Fruit fly (Drosophila melanogaster) whole organism, pupa: ENCODE measurements around the gene holn1.

ENCODE experiments used
- CG10348 ChIP-seq: fragments of 200-800 bp; sonication (Bioruptor generic); IDR thresholded peaks from 2 replicates; pipeline ENCODE4 v1.3.6; 2022; ENCODE audit warnings: missing biosample characterization, missing genetic modification characterization
- CG12605 ChIP-seq: fragments of 200-800 bp; sonication (Bioruptor generic); IDR thresholded peaks from 2 replicates; pipeline ENCODE4 v1.3.6; 2022; ENCODE audit warnings: missing biosample characterization, missing genetic modification characterization
- CG13204 ChIP-seq: fragments of 200-800 bp; sonication (Bioruptor generic); optimal IDR thresholded peaks from 2 replicates; lab custom pipeline; 2018; ENCODE audit warnings: missing biosample characterization, mild to moderate bottlenecking, missing genetic modification characterization, moderate library complexity
- CG14655 ChIP-seq: fragments of 200-800 bp; sonication (Bioruptor generic); optimal IDR thresholded peaks from 3 replicates; lab custom pipeline; 2017; ENCODE audit warnings: mild to moderate bottlenecking, missing biosample characterization, missing genetic modification reagents, missing genetic modification characterization
- CG15710 ChIP-seq: fragments of 200-800 bp; sonication (Bioruptor generic); optimal IDR thresholded peaks from 2 replicates; lab custom pipeline; 2018; ENCODE audit warnings: missing biosample characterization, mild to moderate bottlenecking, missing genetic modification characterization, moderate library complexity
- CG17806 ChIP-seq: fragments of 200-800 bp; sonication (Bioruptor generic); optimal IDR thresholded peaks from 2 replicates; lab custom pipeline; 2018; ENCODE audit warnings: missing biosample characterization, mild to moderate bottlenecking, missing genetic modification characterization, moderate library complexity
- CG32121 ChIP-seq: fragments of 200-800 bp; sonication (Bioruptor generic); IDR thresholded peaks from 2 replicates; pipeline ENCODE4 v1.3.6; 2022; ENCODE audit warnings: missing biosample characterization, missing genetic modification characterization
- CG34367 ChIP-seq: fragments of 200-800 bp; sonication (Bioruptor generic); optimal IDR thresholded peaks from 2 replicates; lab custom pipeline; 2018; ENCODE audit warnings: missing biosample characterization, mild to moderate bottlenecking, missing genetic modification characterization
- CG4496 ChIP-seq: fragments of 200-800 bp; sonication (Bioruptor generic); IDR thresholded peaks from 3 replicates; pipeline ENCODE4 v1.3.6; 2022; ENCODE audit warnings: missing biosample characterization, missing genetic modification characterization
- CG8159 ChIP-seq: fragments of 200-800 bp; sonication (Bioruptor generic); optimal IDR thresholded peaks from 3 replicates; lab custom pipeline; 2018; ENCODE audit warnings: missing biosample characterization, mild to moderate bottlenecking, missing genetic modification characterization, moderate library complexity
- CG8301 ChIP-seq: fragments of 200-800 bp; sonication (Bioruptor generic); optimal IDR thresholded peaks from 2 replicates; lab custom pipeline; 2018; ENCODE audit warnings: missing biosample characterization, mild to moderate bottlenecking, missing genetic modification characterization
- CG9948 ChIP-seq: fragments of 200-800 bp; sonication (Bioruptor generic); optimal IDR thresholded peaks from 2 replicates; lab custom pipeline; 2018; ENCODE audit warnings: missing biosample characterization, mild to moderate bottlenecking, missing genetic modification characterization, moderate library complexity
- D1 ChIP-seq: fragments of 200-800 bp; sonication (Bioruptor generic); optimal IDR thresholded peaks from 2 replicates; lab custom pipeline; 2018; ENCODE audit warnings: missing biosample characterization, mild to moderate bottlenecking, missing genetic modification characterization, moderate library complexity
- EcR ChIP-seq: fragments of 200-800 bp; sonication (Bioruptor generic); optimal IDR thresholded peaks from 3 replicates; lab custom pipeline; 2019; ENCODE audit warnings: missing biosample characterization, missing genetic modification characterization, mild to moderate bottlenecking, moderate library complexity, missing genetic modification reagents
- Ets98B ChIP-seq: fragments of 200-800 bp; sonication (Bioruptor generic); IDR thresholded peaks from 2 replicates; pipeline ENCODE4 v1.3.6; 2022; ENCODE audit warnings: missing biosample characterization, missing genetic modification characterization
- Pif1A ChIP-seq: fragments of 200-800 bp; sonication (Bioruptor generic); optimal IDR thresholded peaks from 3 replicates; lab custom pipeline; 2016; ENCODE audit warnings: missing biosample characterization, missing genetic modification characterization
- Pif1B ChIP-seq: fragments of 200-800 bp; sonication (Bioruptor generic); optimal IDR thresholded peaks from 3 replicates; lab custom pipeline; 2016; ENCODE audit warnings: missing biosample characterization, missing genetic modification characterization
- Snoo ChIP-seq: fragments of 200-800 bp; sonication (Bioruptor generic); optimal IDR thresholded peaks from 3 replicates; lab custom pipeline; 2017; ENCODE audit warnings: missing biosample characterization, mild to moderate bottlenecking, missing genetic modification characterization, inconsistent platforms
- fd96Ca ChIP-seq: fragments of 200-800 bp; sonication (Bioruptor generic); IDR thresholded peaks from 3 replicates; pipeline ENCODE4 v1.3.6; 2022; ENCODE audit warnings: missing biosample characterization, missing genetic modification characterization
- gl ChIP-seq: fragments of 200-800 bp; sonication (Bioruptor generic); optimal IDR thresholded peaks from 2 replicates; lab custom pipeline; 2018; ENCODE audit warnings: missing biosample characterization, mild to moderate bottlenecking, missing genetic modification characterization
- rn ChIP-seq: fragments of 200-800 bp; sonication (Bioruptor generic); IDR thresholded peaks from 2 replicates; pipeline ENCODE4 v1.3.6; 2022; ENCODE audit warnings: missing biosample characterization, missing genetic modification characterization

holn1 gene

DNA sequence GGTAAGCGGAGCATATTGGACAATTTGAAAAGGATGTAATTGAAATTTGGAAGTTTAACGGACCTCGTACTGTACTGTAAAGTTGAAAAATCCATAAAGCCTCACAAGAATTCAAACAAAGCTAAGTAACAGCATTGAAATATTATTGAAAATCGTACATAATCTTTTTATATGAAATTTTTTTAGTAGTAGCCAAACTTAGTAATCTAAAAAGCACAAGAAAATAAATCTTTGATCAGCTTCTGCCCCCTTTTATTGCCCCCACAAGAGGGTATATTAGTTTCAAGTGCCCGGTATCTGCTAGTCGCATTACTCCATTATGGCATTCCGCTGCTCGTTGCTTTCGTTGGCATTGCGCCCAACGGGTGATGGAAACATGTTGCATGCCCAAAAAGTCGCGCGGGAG lies 31.1 kb downstream of the holn1 start:
- TF ChIP-seq CG9948 (tag; lab: Kevin White, UChicago) (no peak), CG13204 (GFP tag; lab: Kevin White, UChicago) (no peak), CG17806 (tag; lab: Kevin White, UChicago) (no peak), fd96Ca (no peak), EcR (GFP tag; lab: Kevin White, UChicago) (no peak), CG14655 (GFP tag; lab: Kevin White, UChicago) (peak; percentile 59), CG12605 (GFP tag; lab: Robert Waterston, UW) (no peak), CG10348 (GFP tag; lab: Robert Waterston, UW) (no peak), CG32121 (0 out of 2 replicates have a peak, but pooled peaks have one; percentile 45), rn (GFP tag; lab: Robert Waterston, UW) (no peak), D1 (no peak), CG4496 (no peak), Ets98B (GFP tag; lab: Robert Waterston, UW) (no peak), gl (no peak), CG34367 (tag; lab: Kevin White, UChicago) (no peak), Pif1A (GFP tag; lab: Kevin White, UChicago) (peak; percentile 25), CG8301 (tag; lab: Kevin White, UChicago) (peak; percentile 38), Pif1B (no peak), Snoo (tag; lab: Kevin White, UChicago) (no peak), CG8159 (tag; lab: Kevin White, UChicago) (no peak), CG15710 (tag; lab: Kevin White, UChicago) (no peak)

DNA sequence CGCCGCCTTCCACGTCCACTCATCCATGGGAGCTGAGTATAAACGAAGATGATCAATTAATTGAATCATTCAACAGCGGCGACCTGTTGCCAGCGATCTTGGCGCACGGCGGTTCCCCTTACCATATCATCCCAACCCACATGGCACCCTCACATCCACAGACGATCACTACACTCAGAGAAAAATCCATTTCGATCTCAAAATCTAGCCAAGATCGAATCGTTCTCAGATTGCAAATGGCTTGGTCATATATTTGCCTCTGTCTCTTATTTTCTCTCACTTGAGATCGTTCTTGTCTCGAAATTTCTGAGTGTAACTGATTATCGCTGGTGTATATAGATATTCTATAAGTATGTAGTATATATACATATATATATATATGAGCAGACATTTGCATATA lies 32.6 kb downstream of the holn1 start:
- TF ChIP-seq CG15710 (tag; lab: Kevin White, UChicago) (peak; percentile 70), CG8159 (tag; lab: Kevin White, UChicago) (peak; percentile 72), gl (no peak), rn (GFP tag; lab: Robert Waterston, UW) (peak; percentile 17; the same call in 1 of the 2 replicates), CG8301 (tag; lab: Kevin White, UChicago) (peak; percentile 43), CG32121 (peak; percentile 67), fd96Ca (no peak), CG13204 (GFP tag; lab: Kevin White, UChicago) (no peak), EcR (GFP tag; lab: Kevin White, UChicago) (no peak), CG10348 (GFP tag; lab: Robert Waterston, UW) (no peak), CG9948 (tag; lab: Kevin White, UChicago) (peak; percentile 23), Pif1B (peak; percentile 58), CG4496 (peak; percentile 78), Ets98B (GFP tag; lab: Robert Waterston, UW) (peak; percentile 51; the same call in 1 of the 2 replicates), CG12605 (GFP tag; lab: Robert Waterston, UW) (no peak), Snoo (tag; lab: Kevin White, UChicago) (peak; percentile 11), D1 (no peak), CG17806 (tag; lab: Kevin White, UChicago) (peak; percentile 64), CG34367 (tag; lab: Kevin White, UChicago) (peak; percentile 56), CG14655 (GFP tag; lab: Kevin White, UChicago) (peak; percentile 59), Pif1A (GFP tag; lab: Kevin White, UChicago) (peak; percentile 48)

DNA sequence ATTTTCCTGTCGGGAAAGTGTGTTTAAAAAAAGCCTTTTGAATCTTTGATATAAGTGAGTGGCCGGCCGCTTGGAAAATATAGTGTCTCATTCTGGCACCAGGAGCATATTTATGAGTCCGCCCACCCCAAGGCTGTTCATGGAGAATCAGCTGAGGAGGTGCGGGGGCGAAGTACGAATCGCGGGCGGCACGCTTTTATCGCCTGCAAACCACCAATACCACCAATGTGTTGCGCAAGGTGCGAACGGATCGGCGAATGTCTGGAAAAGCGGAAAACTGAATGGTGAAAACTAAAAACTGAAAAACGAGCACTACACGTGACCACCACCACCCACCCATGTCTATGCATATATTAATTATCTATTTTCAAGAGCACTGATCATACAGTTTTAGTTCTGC lies 33.2 kb downstream of the holn1 start:
- no peak for TF ChIP-seq gl
- no peak for TF ChIP-seq CG13204 (GFP tag; lab: Kevin White, UChicago)
- TF ChIP-seq CG12605 (GFP tag; lab: Robert Waterston, UW), result no peak
- no peak for TF ChIP-seq CG10348 (GFP tag; lab: Robert Waterston, UW)
- TF ChIP-seq CG15710 (tag; lab: Kevin White, UChicago), result no peak
- no peak for TF ChIP-seq CG17806 (tag; lab: Kevin White, UChicago)
- TF ChIP-seq Pif1A (GFP tag; lab: Kevin White, UChicago), result no peak
- no peak for TF ChIP-seq D1
- no peak for TF ChIP-seq Pif1B
- no peak for TF ChIP-seq Snoo (tag; lab: Kevin White, UChicago)
- no peak for TF ChIP-seq CG9948 (tag; lab: Kevin White, UChicago)
- no peak for TF ChIP-seq CG8301 (tag; lab: Kevin White, UChicago)
- TF ChIP-seq fd96Ca, result no peak
- TF ChIP-seq EcR (GFP tag; lab: Kevin White, UChicago), result no peak
- TF ChIP-seq, all 21 proteins: peak for 0

DNA sequence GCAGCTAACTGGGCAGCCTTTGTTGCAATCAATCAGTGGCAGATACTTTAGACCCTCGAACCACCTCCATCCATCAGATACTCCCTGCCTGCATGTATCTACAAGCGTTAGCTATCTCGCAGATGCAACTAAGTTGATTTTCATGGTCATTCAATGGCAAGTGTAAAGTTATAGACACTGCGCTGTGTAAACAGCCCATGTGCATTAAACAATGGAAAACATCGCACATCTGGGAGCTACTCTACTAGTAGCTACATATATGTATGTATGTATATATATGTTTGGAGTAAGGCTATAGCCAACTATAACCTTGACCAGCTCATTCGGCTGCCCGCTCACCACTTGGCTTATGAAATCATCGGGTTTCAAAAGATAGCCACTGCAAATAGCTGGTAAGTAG lies 34.4 kb downstream of the holn1 start:
- TF ChIP-seq CG32121, result 0 out of 2 replicates have a peak, but pooled peaks have one; percentile 11
- TF ChIP-seq D1, result no peak

DNA sequence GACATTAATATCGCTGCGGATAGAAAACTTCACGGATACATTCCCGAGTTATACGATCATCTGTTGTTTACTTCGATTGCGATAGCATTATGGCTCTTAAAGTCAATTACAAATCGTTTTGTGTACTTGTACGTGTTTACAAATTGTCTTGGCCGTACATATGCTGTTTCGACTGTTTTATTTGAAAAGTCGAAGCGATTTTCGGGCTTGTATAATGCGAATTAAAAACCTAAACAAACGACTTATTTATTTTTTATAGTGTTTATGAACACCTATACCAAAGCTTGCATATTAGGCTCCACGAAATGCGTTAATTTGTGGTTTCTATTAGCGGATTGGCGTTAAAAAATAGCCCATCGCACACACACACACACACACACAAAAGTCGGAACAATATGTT lies 36.5 kb downstream of the holn1 start:
- TF ChIP-seq rn (GFP tag; lab: Robert Waterston, UW), result no peak
- TF ChIP-seq gl, result no peak
- TF ChIP-seq CG12605 (GFP tag; lab: Robert Waterston, UW), result no peak
- no peak for TF ChIP-seq Snoo (tag; lab: Kevin White, UChicago)
- no peak for TF ChIP-seq EcR (GFP tag; lab: Kevin White, UChicago)
- TF ChIP-seq CG10348 (GFP tag; lab: Robert Waterston, UW), result no peak
- no peak for TF ChIP-seq CG34367 (tag; lab: Kevin White, UChicago)

DNA sequence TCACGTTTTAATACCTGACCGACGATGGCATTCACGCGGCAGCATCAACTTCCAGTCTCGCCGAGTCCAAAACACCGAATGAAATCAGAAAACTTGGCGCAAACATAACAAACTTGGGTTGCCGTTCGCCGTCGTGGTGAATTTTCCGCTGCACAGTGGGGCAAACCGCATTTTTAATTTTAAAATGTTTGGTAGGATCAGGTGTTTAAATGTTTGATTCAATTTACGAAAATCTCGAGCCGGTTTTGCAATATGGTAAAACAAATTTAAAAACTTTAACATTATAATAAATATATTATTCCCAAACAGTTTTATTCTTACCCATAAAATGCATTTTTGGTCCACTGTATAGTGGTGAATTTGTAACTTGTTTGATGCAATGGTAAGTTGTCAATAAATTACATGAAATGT lies 38.5 kb downstream of the holn1 start, which contains the start of gene RluA-1:
Gene RluA-1, minus strand, starts transcription at position 82 of the 411 bp plus-strand sequence.
- peak; percentile 97 for TF ChIP-seq CG15710 (tag; lab: Kevin White, UChicago)
- no peak for TF ChIP-seq EcR (GFP tag; lab: Kevin White, UChicago)
- peak; percentile 98 for TF ChIP-seq CG8301 (tag; lab: Kevin White, UChicago)
- no peak for TF ChIP-seq CG13204 (GFP tag; lab: Kevin White, UChicago)
- TF ChIP-seq Ets98B (GFP tag; lab: Robert Waterston, UW), result peak; percentile 99
- TF ChIP-seq Pif1B, result peak; percentile 98
- peak; percentile 99 for TF ChIP-seq CG32121
- peak; percentile 99 for TF ChIP-seq CG14655 (GFP tag; lab: Kevin White, UChicago)
- peak; percentile 92 for TF ChIP-seq gl
- peak; percentile 92 for TF ChIP-seq Pif1A (GFP tag; lab: Kevin White, UChicago)
- peak; percentile 98 for TF ChIP-seq CG9948 (tag; lab: Kevin White, UChicago)
- peak; percentile 86 for TF ChIP-seq CG10348 (GFP tag; lab: Robert Waterston, UW)
- peak; percentile 98 for TF ChIP-seq CG17806 (tag; lab: Kevin White, UChicago)
- TF ChIP-seq CG12605 (GFP tag; lab: Robert Waterston, UW), result peak; percentile 98
- peak; percentile 98 for TF ChIP-seq CG8159 (tag; lab: Kevin White, UChicago)
- peak; percentile 85 for TF ChIP-seq Snoo (tag; lab: Kevin White, UChicago)
- TF ChIP-seq fd96Ca, result peak; percentile 99
- peak; percentile 96 for TF ChIP-seq rn (GFP tag; lab: Robert Waterston, UW)
- peak; percentile 96 for TF ChIP-seq CG34367 (tag; lab: Kevin White, UChicago)
- peak; percentile 95 for TF ChIP-seq D1
- TF ChIP-seq CG4496, result peak; percentile 99
